Fruit fly (Drosophila melanogaster) whole organism, wandering third instar larva: Measurements from ENCODE around the gene mRpL32.
A peak's percentile ranks its signal among the peaks of the same experiment; 100 is the strongest.

Source experiments
- Abd-B ChIP-seq: fragments of >200 bp; optimal IDR thresholded peaks from 2 replicates; lab custom pipeline; 2017; ENCODE audit warnings: missing biosample characterization, missing genetic modification characterization
- CG32264 ChIP-seq: fragments of 200-800 bp; sonication (Bioruptor generic); optimal IDR thresholded peaks from 2 replicates; lab custom pipeline; 2016; ENCODE audit warnings: missing biosample characterization, missing genetic modification characterization
- CG9705 ChIP-seq: fragments of 200-800 bp; sonication (Bioruptor generic); optimal IDR thresholded peaks from 2 replicates; lab custom pipeline; 2018; ENCODE audit warnings: missing biosample characterization, mild to moderate bottlenecking, missing genetic modification characterization
- CrebA ChIP-seq: fragments of 200-800 bp; sonication (Bioruptor generic); optimal IDR thresholded peaks from 2 replicates; lab custom pipeline; 2016; ENCODE audit warnings: missing biosample characterization, mild to moderate bottlenecking, missing genetic modification characterization, borderline replicate concordance
- Dfd ChIP-seq: fragments of >200 bp; optimal IDR thresholded peaks from 2 replicates; lab custom pipeline; 2017; ENCODE audit warnings: missing biosample characterization, missing genetic modification characterization
- Dif ChIP-seq: fragments of 200-275, 200-300 bp; sonication (Bioruptor generic); optimal IDR thresholded peaks from 2 replicates; lab custom pipeline; 2018; ENCODE audit warnings: missing biosample characterization, missing genetic modification characterization; ENCODE audit not compliant: partially characterized antibody
- GATAd ChIP-seq: sonication (Bioruptor generic); optimal IDR thresholded peaks from 2 replicates; lab custom pipeline; 2016; ENCODE audit warnings: missing biosample characterization, missing genetic modification characterization
- HLH106 ChIP-seq: fragments of 200-800 bp; optimal IDR thresholded peaks from 3 replicates; lab custom pipeline; 2019; ENCODE audit warnings: missing biosample characterization, mild to moderate bottlenecking, missing genetic modification characterization, moderate library complexity
- Hnf4 ChIP-seq: fragments of 200-800 bp; sonication (Bioruptor generic); optimal IDR thresholded peaks from 2 replicates; lab custom pipeline; 2016; ENCODE audit warnings: missing biosample characterization, mild to moderate bottlenecking, missing genetic modification characterization
- Hr78 ChIP-seq: fragments of >200 bp; optimal IDR thresholded peaks from 2 replicates; lab custom pipeline; 2017; ENCODE audit warnings: missing biosample characterization, missing genetic modification characterization
- Hr83 ChIP-seq: fragments of 200-300 bp; sonication (Bioruptor generic); optimal IDR thresholded peaks from 2 replicates; lab custom pipeline; 2016; ENCODE audit warnings: missing biosample characterization, mild to moderate bottlenecking, missing genetic modification characterization, moderate library complexity; ENCODE audit not compliant: poor library complexity, severe bottlenecking
- Jra ChIP-seq: sonication (Bioruptor generic); optimal IDR thresholded peaks from 2 replicates; lab custom pipeline; 2016; ENCODE audit warnings: missing biosample characterization, missing genetic modification characterization
- Mio ChIP-seq: sonication (Bioruptor generic); optimal IDR thresholded peaks from 2 replicates; lab custom pipeline; 2016; ENCODE audit warnings: missing biosample characterization, missing genetic modification characterization
- Myc ChIP-seq: fragments of >200 bp; optimal IDR thresholded peaks from 2 replicates; lab custom pipeline; 2017
- OdsH ChIP-seq: fragments of 200-800 bp; sonication (Bioruptor generic); optimal IDR thresholded peaks from 2 replicates; lab custom pipeline; 2016; ENCODE audit warnings: missing biosample characterization, mild to moderate bottlenecking, missing genetic modification characterization
- Rel ChIP-seq, 2 experiments: fragments of 200-800 bp; sonication (Bioruptor generic) in 1 of 2; optimal IDR thresholded peaks; 2 replicates in 1 of 2; 3 replicates in 1 of 2; lab custom pipeline; 2016 to 2019; ENCODE audit warnings: mild to moderate bottlenecking in 2 of 2, missing biosample characterization in 2 of 2, missing genetic modification characterization in 2 of 2, moderate library complexity in 1 of 2
- Sp1 ChIP-seq: fragments of 200-800 bp; sonication (Bioruptor generic); optimal IDR thresholded peaks from 3 replicates; lab custom pipeline; 2019; ENCODE audit warnings: missing biosample characterization, mild to moderate bottlenecking, missing genetic modification characterization, moderate library complexity
- Vsx2 ChIP-seq: fragments of 200-300, 225-300 bp; sonication (Bioruptor generic); optimal IDR thresholded peaks from 2 replicates; lab custom pipeline; 2018; ENCODE audit warnings: missing biosample characterization, missing genetic modification characterization; ENCODE audit not compliant: partially characterized antibody
- br ChIP-seq: fragments of 200-800 bp; sonication (Bioruptor generic); optimal IDR thresholded peaks from 2 replicates; lab custom pipeline; 2016; ENCODE audit warnings: missing biosample characterization, missing genetic modification characterization
- dl ChIP-seq, 2 experiments: fragments of 175-275, 200-275 bp in 1 of 2; fragments of 200-275 bp in 1 of 2; sonication (Bioruptor generic); optimal IDR thresholded peaks; lab custom pipeline; 2018; ENCODE audit warnings: mild to moderate bottlenecking in 2 of 2, missing biosample characterization in 2 of 2, missing genetic modification characterization in 2 of 2, moderate library complexity in 2 of 2; ENCODE audit not compliant: partially characterized antibody in 2 of 2, insufficient read depth in 1 of 2
- dmrt93B ChIP-seq: fragments of 200-800 bp; sonication (Bioruptor generic); optimal IDR thresholded peaks from 2 replicates; lab custom pipeline; 2018; ENCODE audit warnings: missing biosample characterization, mild to moderate bottlenecking, missing genetic modification characterization
- dsf ChIP-seq: sonication (Bioruptor generic); optimal IDR thresholded peaks from 2 replicates; lab custom pipeline; 2016; ENCODE audit warnings: missing biosample characterization, missing genetic modification characterization, borderline replicate concordance
- ey ChIP-seq: fragments of 200-800 bp; sonication (Bioruptor generic); optimal IDR thresholded peaks from 2 replicates; lab custom pipeline; 2016; ENCODE audit warnings: missing biosample characterization, missing genetic modification characterization
- foxo ChIP-seq, 2 experiments: fragments of 200-800 bp; sonication (Bioruptor generic); optimal IDR thresholded peaks; 2 replicates in 1 of 2; 3 replicates in 1 of 2; lab custom pipeline; 2016 to 2017; ENCODE audit warnings: missing biosample characterization in 2 of 2, missing genetic modification characterization in 2 of 2
- fru ChIP-seq: fragments of 200-800 bp; sonication (Bioruptor generic); optimal IDR thresholded peaks from 3 replicates; lab custom pipeline; 2016; ENCODE audit warnings: missing biosample characterization, mild to moderate bottlenecking, missing genetic modification characterization
- h ChIP-seq: fragments of 200-800 bp; sonication (Bioruptor generic); optimal IDR thresholded peaks from 3 replicates; lab custom pipeline; 2016; ENCODE audit warnings: missing biosample characterization, mild to moderate bottlenecking, missing genetic modification characterization
- jim ChIP-seq: fragments of 175-275, 200-325 bp; sonication (Bioruptor generic); optimal IDR thresholded peaks from 2 replicates; lab custom pipeline; 2016; ENCODE audit warnings: missing biosample characterization, mild to moderate bottlenecking, missing genetic modification characterization
- lola ChIP-seq: fragments of >200 bp; optimal IDR thresholded peaks from 2 replicates; lab custom pipeline; 2017; ENCODE audit warnings: missing biosample characterization, missing genetic modification characterization
- psq ChIP-seq: fragments of 200-800 bp; sonication (Bioruptor generic); optimal IDR thresholded peaks from 3 replicates; lab custom pipeline; 2017; ENCODE audit warnings: missing biosample characterization, mild to moderate bottlenecking, missing genetic modification characterization, moderate library complexity
- rgr ChIP-seq: fragments of 200-800 bp; sonication (Bioruptor generic); optimal IDR thresholded peaks from 3 replicates; lab custom pipeline; 2016; ENCODE audit warnings: missing biosample characterization, mild to moderate bottlenecking, missing genetic modification characterization
- sage ChIP-seq: fragments of 200-800 bp; sonication (Bioruptor generic); optimal IDR thresholded peaks from 2 replicates; lab custom pipeline; 2016; ENCODE audit warnings: missing biosample characterization, mild to moderate bottlenecking, missing genetic modification characterization
- sv ChIP-seq: fragments of 200-800 bp; sonication (Bioruptor generic); optimal IDR thresholded peaks from 3 replicates; lab custom pipeline; 2016; ENCODE audit warnings: missing biosample characterization, missing genetic modification characterization
- tai ChIP-seq: sonication (Bioruptor generic); optimal IDR thresholded peaks from 2 replicates; lab custom pipeline; 2016; ENCODE audit warnings: missing biosample characterization, missing genetic modification characterization
- usp ChIP-seq: fragments of >200 bp; optimal IDR thresholded peaks from 2 replicates; lab custom pipeline; 2017; ENCODE audit warnings: missing biosample characterization, missing genetic modification characterization
- woc ChIP-seq: sonication (Bioruptor generic); optimal IDR thresholded peaks from 2 replicates; lab custom pipeline; 2016; ENCODE audit warnings: missing biosample characterization, mild to moderate bottlenecking, missing genetic modification characterization

mRpL32 gene

DNA sequence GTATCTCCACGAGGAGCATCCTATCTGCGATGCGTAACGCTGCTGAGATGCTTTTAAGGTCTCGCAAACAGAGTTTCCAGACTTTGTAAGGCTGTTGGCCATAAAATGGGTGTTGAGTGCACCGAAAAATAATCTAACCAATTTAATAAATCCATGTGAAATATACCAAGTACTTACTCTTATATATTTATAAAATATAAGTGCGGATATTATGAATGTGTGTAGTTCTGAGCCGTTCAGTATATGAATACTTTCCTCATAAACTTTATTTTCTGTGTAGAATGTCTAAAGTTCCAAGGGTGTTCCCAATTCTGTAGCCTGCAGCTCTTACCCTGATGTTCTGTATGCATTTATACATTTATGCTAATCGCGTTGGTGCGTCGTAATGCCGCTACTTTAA, 33.1 kb downstream of the mRpL32 start:
- TF ChIP-seq GATAd (no peak), sage (GFP tag; lab: Kevin White, UChicago) (no peak), dmrt93B (GFP tag; lab: Kevin White, UChicago) (no peak), Dfd (GFP tag; lab: Kevin White, UChicago) (no peak), sv (GFP tag; lab: Kevin White, UChicago) (no peak), Vsx2 (no peak), Mio (GFP tag; lab: Kevin White, UChicago) (no peak), h (no peak), OdsH (GFP tag; lab: Kevin White, UChicago) (no peak), dl (GFP tag; optimal IDR thresholded peaks at IDR 0.05; lab: Kevin White, UChicago; ENCODE audit: insufficient read depth in 1 of 2, partially characterized antibody in 2 of 2) (no peak), Abd-B (GFP tag; lab: Kevin White, UChicago) (no peak), psq (no peak), Rel (GFP tag; optimal IDR thresholded peaks at IDR 0.05; lab: Kevin White, UChicago) (no peak), Rel (tag; optimal IDR thresholded peaks at IDR 0.05; lab: Kevin White, UChicago) (no peak), Hnf4 (no peak), woc (no peak)

DNA sequence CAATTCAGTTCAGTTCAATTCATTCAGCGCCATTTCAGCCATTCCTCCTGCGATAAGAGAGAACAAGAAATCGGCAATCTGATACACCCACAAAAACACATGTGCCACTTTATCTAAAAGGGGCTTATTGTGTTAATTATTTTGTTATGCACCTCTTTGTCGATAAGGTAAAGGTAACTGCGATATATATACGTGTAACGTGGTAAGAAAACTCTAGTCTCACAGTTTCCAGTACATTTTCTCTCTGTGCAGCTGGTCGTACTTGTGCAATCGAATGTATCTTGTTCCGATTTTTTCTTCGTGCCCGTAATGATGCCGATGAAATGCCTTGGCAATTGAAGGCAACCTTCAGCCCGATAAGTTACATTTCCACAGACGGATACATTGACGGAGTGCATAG, 34.9 kb downstream of the mRpL32 start:
- TF ChIP-seq Dif (GFP tag; lab: Kevin White, UChicago) (no peak), br (GFP tag; lab: Kevin White, UChicago) (peak; percentile 1), foxo (GFP tag; optimal IDR thresholded peaks at IDR 0.05; lab: Kevin White, UChicago) (peak in 1 of 2 experiments; percentile 11), h (peak; percentile 22), Jra (no peak)
- TF ChIP-seq, all 38 proteins: peak for 3

DNA sequence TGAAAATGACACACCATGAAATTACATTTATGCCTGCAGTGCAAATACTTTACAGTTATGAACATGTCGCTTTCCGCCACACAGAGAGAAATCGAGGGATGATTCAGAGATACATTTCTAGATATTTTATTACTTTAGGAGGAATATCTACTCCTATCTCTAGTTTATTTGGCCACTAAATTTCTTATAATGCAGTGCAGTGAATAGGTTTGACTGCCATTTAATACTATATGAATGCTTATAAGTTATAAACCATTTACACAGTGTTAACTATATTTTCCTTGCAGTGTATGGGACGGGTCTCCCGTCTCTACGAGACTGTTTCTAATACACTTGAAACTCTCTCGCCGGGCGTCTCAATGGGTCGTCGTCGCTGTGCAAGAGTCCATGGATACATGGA, 37.5 kb downstream of the mRpL32 start:
- no peak for TF ChIP-seq rgr (GFP tag; lab: Kevin White, UChicago)
- no peak for TF ChIP-seq HLH106 (tag; lab: Kevin White, UChicago)
- no peak for TF ChIP-seq Rel (GFP tag; optimal IDR thresholded peaks at IDR 0.05; lab: Kevin White, UChicago)
- TF ChIP-seq Rel (tag; optimal IDR thresholded peaks at IDR 0.05; lab: Kevin White, UChicago): no peak
- no peak for TF ChIP-seq h
- TF ChIP-seq sage (GFP tag; lab: Kevin White, UChicago): no peak
- no peak for TF ChIP-seq dl (GFP tag; optimal IDR thresholded peaks at IDR 0.05; lab: Kevin White, UChicago; ENCODE audit: insufficient read depth in 1 of 2, partially characterized antibody in 2 of 2)
- TF ChIP-seq woc: no peak
- no peak for TF ChIP-seq ey (GFP tag; lab: Kevin White, UChicago)
- TF ChIP-seq GATAd: no peak
- no peak for TF ChIP-seq Dif (GFP tag; lab: Kevin White, UChicago)
- no peak for TF ChIP-seq Hr83
- TF ChIP-seq Vsx2: no peak
- no peak for TF ChIP-seq Sp1
- TF ChIP-seq dsf (GFP tag; lab: Kevin White, UChicago): no peak
- TF ChIP-seq Hr78 (GFP tag; lab: Kevin White, UChicago): no peak

DNA sequence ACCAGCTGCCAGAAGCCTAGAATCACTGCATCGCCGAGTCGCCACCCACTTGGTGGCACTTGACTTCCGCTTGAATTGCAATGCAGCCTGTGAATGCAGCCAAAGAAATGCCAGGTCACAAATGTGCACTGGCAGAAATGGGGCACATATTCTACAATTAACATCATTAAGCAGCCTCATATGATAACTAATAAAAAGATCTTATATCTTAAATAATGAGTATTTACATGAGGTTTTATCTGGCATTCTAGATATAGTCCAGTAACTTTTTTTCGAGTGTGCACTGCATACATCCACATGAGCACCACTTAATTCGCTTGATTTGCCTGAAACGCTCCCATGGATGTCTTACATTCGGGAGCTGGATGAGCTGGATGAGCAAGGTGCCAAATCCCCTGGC, 43.0 kb downstream of the mRpL32 start:
- peak; percentile 22 for TF ChIP-seq OdsH (GFP tag; lab: Kevin White, UChicago)
- TF ChIP-seq foxo (GFP tag; optimal IDR thresholded peaks at IDR 0.05; lab: Kevin White, UChicago): peak in 1 of 2 experiments; percentile 3
- TF ChIP-seq dl (GFP tag; optimal IDR thresholded peaks at IDR 0.05; lab: Kevin White, UChicago; ENCODE audit: insufficient read depth in 1 of 2, partially characterized antibody in 2 of 2): no peak
- peak; percentile 17 for TF ChIP-seq ey (GFP tag; lab: Kevin White, UChicago)
- TF ChIP-seq rgr (GFP tag; lab: Kevin White, UChicago): peak; percentile 21
- peak; percentile 8 for TF ChIP-seq fru (GFP tag; lab: Kevin White, UChicago)
- peak; percentile 41 for TF ChIP-seq HLH106 (tag; lab: Kevin White, UChicago)
- TF ChIP-seq sv (GFP tag; lab: Kevin White, UChicago): no peak

DNA sequence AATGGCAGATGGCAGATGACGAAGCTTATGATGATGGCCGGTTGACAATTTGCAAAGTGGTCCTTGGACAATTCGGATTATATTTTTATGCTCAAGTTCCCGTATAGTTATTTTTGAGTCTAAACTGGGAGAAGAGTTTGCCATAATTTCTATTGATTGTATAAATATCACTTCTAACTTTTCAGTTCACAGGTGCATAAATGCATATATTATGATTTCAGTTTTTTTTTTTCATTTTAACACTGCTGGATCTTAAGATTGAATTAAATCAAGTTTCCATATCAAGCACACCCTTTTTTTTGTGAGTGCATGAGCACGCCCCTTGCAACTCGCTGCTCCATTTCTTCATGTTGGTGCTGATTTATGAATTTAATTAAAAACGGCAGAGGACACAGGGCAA, 44.3 kb downstream of the mRpL32 start:
- TF ChIP-seq Hr78 (GFP tag; lab: Kevin White, UChicago): no peak
- TF ChIP-seq jim: no peak
- TF ChIP-seq CrebA: no peak
- TF ChIP-seq rgr (GFP tag; lab: Kevin White, UChicago): peak; percentile 60
- no peak for TF ChIP-seq dsf (GFP tag; lab: Kevin White, UChicago)
- TF ChIP-seq GATAd: no peak
- no peak for TF ChIP-seq Dif (GFP tag; lab: Kevin White, UChicago)
- TF ChIP-seq sage (GFP tag; lab: Kevin White, UChicago): no peak
- TF ChIP-seq HLH106 (tag; lab: Kevin White, UChicago): peak; percentile 32
- TF ChIP-seq Hnf4: no peak
- peak; percentile 24 for TF ChIP-seq woc
- peak; percentile 21 for TF ChIP-seq psq
- TF ChIP-seq usp (GFP tag; lab: Kevin White, UChicago): no peak
- no peak for TF ChIP-seq dmrt93B (GFP tag; lab: Kevin White, UChicago)
- no peak for TF ChIP-seq dl (GFP tag; optimal IDR thresholded peaks at IDR 0.05; lab: Kevin White, UChicago; ENCODE audit: insufficient read depth in 1 of 2, partially characterized antibody in 2 of 2)
- TF ChIP-seq Vsx2: no peak
- no peak for TF ChIP-seq CG9705 (GFP tag; lab: Kevin White, UChicago)
- no peak for TF ChIP-seq lola
- TF ChIP-seq Mio (GFP tag; lab: Kevin White, UChicago): no peak
- TF ChIP-seq fru (GFP tag; lab: Kevin White, UChicago): peak; percentile 55
- peak; percentile 6 for TF ChIP-seq h
- TF ChIP-seq OdsH (GFP tag; lab: Kevin White, UChicago): peak; percentile 52
- TF ChIP-seq Myc (lab: Kevin White, UChicago): no peak
- TF ChIP-seq CG32264 (GFP tag; lab: Kevin White, UChicago): no peak
- TF ChIP-seq Jra: no peak
- TF ChIP-seq tai: no peak
- no peak for TF ChIP-seq Rel (GFP tag; optimal IDR thresholded peaks at IDR 0.05; lab: Kevin White, UChicago)
- no peak for TF ChIP-seq Rel (tag; optimal IDR thresholded peaks at IDR 0.05; lab: Kevin White, UChicago)
- peak; percentile 32 for TF ChIP-seq Sp1
- TF ChIP-seq br (GFP tag; lab: Kevin White, UChicago): peak; percentile 24
- TF ChIP-seq Dfd (GFP tag; lab: Kevin White, UChicago): no peak
